Worm (Caenorhabditis elegans): ENCODE data around the gene Y76B12C.3.

DNA sequence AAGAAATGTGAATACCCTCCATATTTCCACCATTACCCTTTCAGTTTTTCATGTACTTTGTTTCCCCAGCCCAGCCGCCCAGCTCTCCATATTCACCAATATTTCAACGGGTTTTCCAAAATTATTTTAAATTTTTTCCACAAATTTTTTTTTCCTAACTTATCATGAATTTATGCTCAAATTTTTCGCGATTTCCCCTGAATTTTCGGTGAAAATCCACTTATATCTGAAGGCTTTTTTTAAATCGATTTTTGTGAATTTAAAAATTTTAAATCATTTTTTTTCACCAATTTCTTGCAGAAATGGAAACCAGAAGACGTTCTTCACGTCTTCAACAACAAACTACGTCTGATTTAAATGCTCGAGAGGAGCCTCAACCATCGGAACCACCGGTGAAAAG, 19.3 kb downstream of the Y76B12C.3 start, which contains the start of gene xpc-1:
- TF ChIP-seq ZK546.5 (tag; optimal IDR thresholded peaks at IDR 0.05) (no peak), skn-1 (tag; optimal IDR thresholded peaks at IDR 0.05) (no peak), T20F7.1 (GFP tag; optimal IDR thresholded peaks at IDR 0.05) (no peak), F49E8.2 (tag; optimal IDR thresholded peaks at IDR 0.05; ENCODE audit: borderline replicate concordance) (no peak), aly-2 (tag; optimal IDR thresholded peaks at IDR 0.05) (no peak), gei-8 (GFP tag; optimal IDR thresholded peaks at IDR 0.05) (no peak), duxl-1 (tag; optimal IDR thresholded peaks at IDR 0.05; ENCODE audit: poor library complexity) (no peak), set-16 (GFP tag; IDR thresholded peaks at IDR 0.05) (no peak), pha-4 (GFP tag; IDR thresholded peaks at IDR 0.05) (no peak), pha-4 (tag; optimal IDR thresholded peaks at IDR 0.05) (no peak), mdl-1 (tag; optimal IDR thresholded peaks at IDR 0.05) (no peak), daf-8 (GFP tag; IDR thresholded peaks at IDR 0.05) (no peak), dpl-1 (GFP tag; optimal IDR thresholded peaks at IDR 0.05) (no peak), ztf-11 (tag; optimal IDR thresholded peaks at IDR 0.05) (no peak), T26A8.4 (GFP tag; IDR thresholded peaks at IDR 0.05) (no peak)

Data from whole organism, L4 larva.